Fruit fly (Drosophila melanogaster) whole organism, embryonic: ENCODE data around the gene CG5068.
A peak's percentile ranks its signal among the peaks of the same experiment; 100 is the strongest.

Experiments
- CG14441 ChIP-seq: fragments of 200-800 bp; sonication (Bioruptor generic); IDR thresholded peaks from 2 replicates; pipeline ENCODE4 v1.3.6; 2022; ENCODE audit warnings: missing biosample characterization, missing genetic modification characterization
- CG1603 ChIP-seq: fragments of 200-800 bp; sonication (Bioruptor generic); optimal IDR thresholded peaks from 2 replicates; lab custom pipeline; 2019; ENCODE audit warnings: missing biosample characterization, mild to moderate bottlenecking, missing genetic modification characterization, moderate library complexity
- CG17186 ChIP-seq: fragments of 200-800 bp; sonication (Bioruptor generic); optimal IDR thresholded peaks from 3 replicates; lab custom pipeline; 2017; ENCODE audit warnings: missing biosample characterization, missing genetic modification reagents, missing genetic modification characterization
- CG17802 ChIP-seq: fragments of 200-800 bp; sonication (Bioruptor generic); optimal IDR thresholded peaks from 2 replicates; lab custom pipeline; 2018; ENCODE audit warnings: missing biosample characterization, mild to moderate bottlenecking, missing genetic modification characterization, moderate library complexity
- CG2678 ChIP-seq: fragments of 200-800 bp; sonication (Bioruptor generic); optimal IDR thresholded peaks from 3 replicates; lab custom pipeline; 2019; ENCODE audit warnings: missing biosample characterization, mild to moderate bottlenecking, missing genetic modification characterization, moderate library complexity
- CG2875 ChIP-seq: fragments of 200-800 bp; sonication (Bioruptor generic); optimal IDR thresholded peaks from 2 replicates; lab custom pipeline; 2017; ENCODE audit warnings: missing biosample characterization, mild to moderate bottlenecking, missing genetic modification characterization, missing genetic modification reagents
- CG33213 ChIP-seq: fragments of 200-800 bp; sonication (Bioruptor generic); optimal IDR thresholded peaks from 3 replicates; lab custom pipeline; 2016; ENCODE audit warnings: missing biosample characterization, missing genetic modification characterization
- CG34224 ChIP-seq: fragments of 200-800 bp; sonication (Bioruptor generic); IDR thresholded peaks from 3 replicates; pipeline ENCODE4 v1.3.6; 2022; ENCODE audit warnings: missing biosample characterization, missing genetic modification characterization; ENCODE audit not compliant: partially characterized antibody
- CG4730 ChIP-seq: fragments of 200-800 bp; sonication (Bioruptor generic); IDR thresholded peaks from 2 replicates; pipeline ENCODE4 v1.3.6; 2022; ENCODE audit warnings: missing biosample characterization, missing genetic modification characterization
- CG4854 ChIP-seq: fragments of 200-800 bp; sonication (Bioruptor generic); optimal IDR thresholded peaks from 2 replicates; lab custom pipeline; 2016; ENCODE audit warnings: missing biosample characterization, missing genetic modification characterization, inconsistent platforms
- CG6175 ChIP-seq: fragments of 200-800 bp; sonication (Bioruptor generic); IDR thresholded peaks from 3 replicates; pipeline ENCODE4 v1.3.6; 2022; ENCODE audit warnings: missing biosample characterization, missing genetic modification characterization
- CG6254 ChIP-seq: fragments of 200-800 bp; sonication (Bioruptor generic); optimal IDR thresholded peaks from 3 replicates; lab custom pipeline; 2017; ENCODE audit warnings: mild to moderate bottlenecking, missing biosample characterization, missing genetic modification reagents, missing genetic modification characterization
- CG6791 ChIP-seq: fragments of 200-800 bp; sonication (Bioruptor generic); IDR thresholded peaks from 3 replicates; pipeline ENCODE4 v1.3.6; 2022; ENCODE audit warnings: missing biosample characterization, missing genetic modification characterization; ENCODE audit not compliant: partially characterized antibody
- CG8388 ChIP-seq: fragments of 200-800 bp; sonication (Bioruptor generic); optimal IDR thresholded peaks from 2 replicates; lab custom pipeline; 2019; ENCODE audit warnings: missing biosample characterization, mild to moderate bottlenecking, missing genetic modification characterization, moderate library complexity
- CG8765 ChIP-seq: fragments of 200-800 bp; sonication (Bioruptor generic); IDR thresholded peaks from 2 replicates; pipeline ENCODE4 v1.3.6; 2022; ENCODE audit warnings: missing biosample characterization, missing genetic modification characterization
- CG8944 ChIP-seq: fragments of 200-800 bp; sonication (Bioruptor generic); optimal IDR thresholded peaks from 3 replicates; lab custom pipeline; 2016; ENCODE audit warnings: missing biosample characterization, missing genetic modification characterization
- D19A ChIP-seq: fragments of 200-800 bp; optimal IDR thresholded peaks from 3 replicates; lab custom pipeline; 2019; ENCODE audit warnings: missing biosample characterization, mild to moderate bottlenecking, missing genetic modification characterization, moderate library complexity
- Dip2 ChIP-seq: fragments of 200-800 bp; sonication (Bioruptor generic); IDR thresholded peaks from 2 replicates; pipeline ENCODE4 v1.3.6; 2022; ENCODE audit warnings: missing biosample characterization, missing genetic modification characterization
- Fer3 ChIP-seq: fragments of 200-800 bp; sonication (Bioruptor generic); optimal IDR thresholded peaks from 2 replicates; lab custom pipeline; 2018; ENCODE audit warnings: missing biosample characterization, mild to moderate bottlenecking, missing genetic modification characterization, moderate library complexity
- HLH4C ChIP-seq: fragments of 200-800 bp; sonication (Bioruptor generic); IDR thresholded peaks from 3 replicates; pipeline ENCODE4 v1.3.6; 2022; ENCODE audit warnings: missing biosample characterization, missing genetic modification characterization; ENCODE audit not compliant: partially characterized antibody
- HmgZ ChIP-seq: fragments of 200-800 bp; sonication (Bioruptor generic); optimal IDR thresholded peaks from 2 replicates; lab custom pipeline; 2018; ENCODE audit warnings: missing biosample characterization, mild to moderate bottlenecking, missing genetic modification characterization
- Lim3 ChIP-seq: fragments of 200-800 bp; sonication (Bioruptor generic); IDR thresholded peaks from 2 replicates; pipeline ENCODE4 v1.3.6; 2022; ENCODE audit warnings: missing biosample characterization, missing genetic modification characterization
- Med ChIP-seq: fragments of 200-800 bp; sonication (Bioruptor generic); peaks from one replicate; lab custom pipeline; 2016; ENCODE audit warnings: missing biosample characterization, missing genetic modification characterization, mild to moderate bottlenecking, inconsistent platforms, moderate library complexity
- Mrtf ChIP-seq: fragments of 200-800 bp; sonication (Bioruptor generic); IDR thresholded peaks from 3 replicates; pipeline ENCODE4 v1.3.6; 2022; ENCODE audit warnings: missing biosample characterization, missing genetic modification characterization
- Oli ChIP-seq: fragments of 200-800 bp; sonication (Bioruptor generic); optimal IDR thresholded peaks from 2 replicates; lab custom pipeline; 2018; ENCODE audit warnings: missing biosample characterization, mild to moderate bottlenecking, missing genetic modification characterization, moderate library complexity
- Rfx ChIP-seq: fragments of 200-800 bp; sonication (Bioruptor generic); IDR thresholded peaks from 2 replicates; pipeline ENCODE4 v1.3.6; 2022; ENCODE audit warnings: missing biosample characterization, missing genetic modification characterization
- Rx ChIP-seq: fragments of 200-800 bp; sonication (Bioruptor generic); IDR thresholded peaks from 2 replicates; pipeline ENCODE4 v1.3.6; 2022; ENCODE audit warnings: missing biosample characterization, missing genetic modification characterization
- Tbp ChIP-seq: fragments of >200 bp; optimal IDR thresholded peaks from 2 replicates; lab custom pipeline; 2018; ENCODE audit warnings: missing biosample characterization, missing genetic modification characterization
- abd-A ChIP-seq: fragments of 200-800 bp; sonication (Bioruptor generic); optimal IDR thresholded peaks from 3 replicates; lab custom pipeline; 2019; ENCODE audit warnings: missing biosample characterization, mild to moderate bottlenecking, missing genetic modification characterization, moderate library complexity
- cas ChIP-seq: fragments of 200-800 bp; sonication (Bioruptor generic); IDR thresholded peaks from 2 replicates; pipeline ENCODE4 v1.3.6; 2022; ENCODE audit warnings: missing biosample characterization, missing genetic modification characterization
- crp ChIP-seq, 2 experiments: fragments of 200-800 bp; sonication (Bioruptor generic); optimal IDR thresholded peaks; 2 replicates in 1 of 2; 3 replicates in 1 of 2; lab custom pipeline; 2017; ENCODE audit warnings: missing biosample characterization in 2 of 2, missing genetic modification characterization in 2 of 2, mild to moderate bottlenecking in 1 of 2, moderate library complexity in 1 of 2
- dpn ChIP-seq, 2 experiments: fragments of 200-800 bp; sonication (Bioruptor generic); optimal IDR thresholded peaks; 3 replicates each; lab custom pipeline; 2016; ENCODE audit warnings: missing biosample characterization in 2 of 2, missing genetic modification characterization in 2 of 2
- dysf ChIP-seq: fragments of 200-800 bp; sonication (Bioruptor generic); IDR thresholded peaks from 3 replicates; pipeline ENCODE4 v1.3.6; 2022; ENCODE audit warnings: missing biosample characterization, missing genetic modification characterization
- eve ChIP-seq, 2 experiments: fragments of >200 bp; optimal IDR thresholded peaks; 2 replicates each; lab custom pipeline; 2017; ENCODE audit warnings: missing biosample characterization in 2 of 2, missing genetic modification characterization in 2 of 2
- fd3F ChIP-seq: fragments of 200-800 bp; sonication (Bioruptor generic); optimal IDR thresholded peaks from 2 replicates; lab custom pipeline; 2018; ENCODE audit warnings: missing biosample characterization, mild to moderate bottlenecking, missing genetic modification characterization, moderate library complexity
- h ChIP-seq: fragments of >200 bp; optimal IDR thresholded peaks from 2 replicates; lab custom pipeline; 2017
- ham ChIP-seq: fragments of 200-800 bp; sonication (Bioruptor generic); IDR thresholded peaks from 2 replicates; pipeline ENCODE4 v1.3.6; 2022; ENCODE audit warnings: missing biosample characterization, missing genetic modification characterization
- hkb ChIP-seq, 2 experiments: fragments of 200-800 bp in 1 of 2; fragments of >200 bp in 1 of 2; sonication (Bioruptor generic) in 1 of 2; IDR thresholded peaks in 1 of 2; optimal IDR thresholded peaks in 1 of 2; 2 replicates each; pipeline versions ENCODE4 v1.3.6 to Lab custom; 2017 to 2022; ENCODE audit warnings: missing biosample characterization in 1 of 2, missing genetic modification characterization in 1 of 2
- klu ChIP-seq: fragments of 200-800 bp; sonication (Bioruptor generic); IDR thresholded peaks from 2 replicates; pipeline ENCODE4 v1.3.6; 2022; ENCODE audit warnings: missing biosample characterization, missing genetic modification characterization
- mam ChIP-seq: fragments of 200-800 bp; sonication (Bioruptor generic); optimal IDR thresholded peaks from 3 replicates; lab custom pipeline; 2016; ENCODE audit warnings: missing biosample characterization, missing genetic modification characterization
- odd ChIP-seq: fragments of 200-800 bp; sonication (Bioruptor generic); optimal IDR thresholded peaks from 2 replicates; lab custom pipeline; 2017; ENCODE audit warnings: missing biosample characterization, mild to moderate bottlenecking, missing genetic modification characterization
- pho ChIP-seq: fragments of 200-800 bp; sonication (Bioruptor generic); optimal IDR thresholded peaks from 2 replicates; lab custom pipeline; 2016; ENCODE audit warnings: missing biosample characterization, missing genetic modification characterization
- sisA ChIP-seq: fragments of 200-800 bp; sonication (Bioruptor generic); IDR thresholded peaks from 2 replicates; pipeline ENCODE4 v1.3.6; 2022; ENCODE audit warnings: missing biosample characterization, missing genetic modification characterization
- slbo ChIP-seq: fragments of 200-800 bp; sonication (Bioruptor generic); IDR thresholded peaks from 2 replicates; pipeline ENCODE4 v1.3.6; 2022; ENCODE audit warnings: missing biosample characterization, missing genetic modification characterization
- ssp ChIP-seq: fragments of 200-800 bp; sonication (Bioruptor generic); IDR thresholded peaks from 2 replicates; pipeline ENCODE4 v1.3.6; 2022; ENCODE audit warnings: missing biosample characterization, missing genetic modification characterization
- stc ChIP-seq: fragments of 200-800 bp; sonication (Bioruptor generic); IDR thresholded peaks from 2 replicates; pipeline ENCODE4 v1.3.6; 2022; ENCODE audit warnings: missing biosample characterization, missing genetic modification characterization
- stwl ChIP-seq: fragments of 200-800 bp; sonication (Bioruptor generic); optimal IDR thresholded peaks from 3 replicates; lab custom pipeline; 2018; ENCODE audit warnings: missing biosample characterization, mild to moderate bottlenecking, missing genetic modification characterization, moderate library complexity
- tll ChIP-seq, 2 experiments: fragments of 200-800 bp in 1 of 2; fragments of >200 bp in 1 of 2; sonication (Bioruptor generic) in 1 of 2; optimal IDR thresholded peaks; 2 replicates each; lab custom pipeline; 2017 to 2019; ENCODE audit warnings: missing biosample characterization in 2 of 2, missing genetic modification characterization in 2 of 2, mild to moderate bottlenecking in 1 of 2, moderate library complexity in 1 of 2
- vnd ChIP-seq: fragments of 200-800 bp; sonication (Bioruptor generic); IDR thresholded peaks from 3 replicates; pipeline ENCODE4 v1.3.6; 2022; ENCODE audit warnings: missing biosample characterization, missing genetic modification characterization; ENCODE audit not compliant: partially characterized antibody
- zen ChIP-seq: fragments of 200-800 bp; sonication (Bioruptor generic); optimal IDR thresholded peaks from 3 replicates; lab custom pipeline; 2018; ENCODE audit warnings: missing biosample characterization, mild to moderate bottlenecking, missing genetic modification characterization, moderate library complexity

The CG5068 gene

DNA sequence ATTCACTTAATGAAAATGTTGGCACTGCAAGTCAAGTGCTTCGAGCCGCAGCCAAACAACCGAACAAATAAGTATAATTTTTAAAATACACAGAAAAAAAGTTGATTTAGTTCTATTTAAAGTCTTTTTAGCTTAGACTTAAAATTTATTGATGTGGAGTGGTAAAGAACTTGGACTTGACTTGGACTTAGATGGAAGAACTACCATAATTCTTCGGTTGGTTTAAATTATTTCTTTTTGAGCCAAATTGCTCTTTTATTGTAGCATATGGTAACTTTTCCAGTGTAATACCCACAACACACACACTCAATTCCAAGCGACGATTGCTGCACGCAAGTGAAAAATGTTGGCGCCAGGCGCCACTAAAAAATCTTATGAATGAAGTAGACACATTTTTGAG, 41.5 kb downstream of the CG5068 start (continued):
- no peak for TF ChIP-seq hkb (optimal IDR thresholded peaks at IDR 0.05; lab: Kevin White, UChicago)
- TF ChIP-seq hkb (GFP tag; IDR thresholded peaks at IDR 0.05; lab: Robert Waterston, UW) = peak; percentile 50; the same call in 1 of the 2 replicates
- peak; percentile 83 for TF ChIP-seq Med (GFP tag; lab: Kevin White, UChicago)
- peak; percentile 30; the same call in 1 of the 2 replicates for TF ChIP-seq ssp (GFP tag; lab: Robert Waterston, UW)
- no peak for TF ChIP-seq CG17186
- no peak for TF ChIP-seq abd-A
- TF ChIP-seq CG1603 (tag; lab: Kevin White, UChicago) = peak; percentile 57
- peak; percentile 49 for TF ChIP-seq D19A (tag; lab: Kevin White, UChicago)
- TF ChIP-seq CG17802 = no peak
- no peak for TF ChIP-seq Dip2 (GFP tag; lab: Robert Waterston, UW)
- no peak for TF ChIP-seq vnd (GFP tag; lab: Robert Waterston, UW)
- TF ChIP-seq Oli (tag; lab: Kevin White, UChicago) = peak; percentile 66
- no peak for TF ChIP-seq mam (GFP tag; lab: Kevin White, UChicago)
- TF ChIP-seq CG6791 (GFP tag; lab: Robert Waterston, UW) = no peak
- TF ChIP-seq Tbp (GFP tag; lab: Kevin White, UChicago) = no peak
- TF ChIP-seq h (lab: Kevin White, UChicago) = no peak
- no peak; the same call in 1 of the 2 replicates for TF ChIP-seq CG8765 (GFP tag; lab: Robert Waterston, UW)
- no peak for TF ChIP-seq tll (GFP tag; optimal IDR thresholded peaks at IDR 0.05; lab: Kevin White, UChicago)
- TF ChIP-seq CG4730 (GFP tag; lab: Robert Waterston, UW) = no peak
- peak; percentile 33 to 48 for TF ChIP-seq dpn (GFP tag; optimal IDR thresholded peaks at IDR 0.05; lab: Kevin White, UChicago)
- TF ChIP-seq Rx (GFP tag; lab: Robert Waterston, UW) = peak; percentile 21; the same call in 1 of the 2 replicates
- TF ChIP-seq HLH4C = no peak
- TF ChIP-seq HmgZ (tag; lab: Kevin White, UChicago) = no peak
- no peak for TF ChIP-seq CG6254
- TF ChIP-seq klu (GFP tag; lab: Robert Waterston, UW) = no peak
- TF ChIP-seq zen (tag; lab: Kevin White, UChicago) = peak; percentile 61
- no peak for TF ChIP-seq crp (GFP tag; optimal IDR thresholded peaks at IDR 0.05; lab: Kevin White, UChicago)
- TF ChIP-seq CG14441 (GFP tag; lab: Robert Waterston, UW) = no peak
- no peak for TF ChIP-seq ham
- TF ChIP-seq fd3F = no peak
- no peak for TF ChIP-seq stwl (tag; lab: Kevin White, UChicago)
- no peak for TF ChIP-seq slbo
- TF ChIP-seq odd (GFP tag; lab: Kevin White, UChicago) = no peak
- peak; percentile 41; the same call in 1 of the 2 replicates for TF ChIP-seq sisA (GFP tag; lab: Robert Waterston, UW)
- no peak for TF ChIP-seq Mrtf (GFP tag; lab: Robert Waterston, UW)
- peak in 1 of 2 experiments; percentile 57 for TF ChIP-seq eve (GFP tag; optimal IDR thresholded peaks at IDR 0.05; lab: Kevin White, UChicago)
- peak; percentile 20; the same call in 1 of the 2 replicates for TF ChIP-seq stc (GFP tag; lab: Robert Waterston, UW)
- TF ChIP-seq CG2678 (tag; lab: Kevin White, UChicago) = peak; percentile 41
- TF ChIP-seq CG33213 (GFP tag; lab: Kevin White, UChicago) = no peak
- no peak for TF ChIP-seq cas (GFP tag; lab: Robert Waterston, UW)
- no peak for TF ChIP-seq Fer3
- TF ChIP-seq CG8388 (GFP tag; lab: Kevin White, UChicago) = peak; percentile 42
- no peak for TF ChIP-seq CG34224
- no peak for TF ChIP-seq CG6175
- TF ChIP-seq Lim3 (GFP tag; lab: Robert Waterston, UW) = no peak
- 0 out of 3 replicates have a peak, but pooled peaks have one; percentile 10 for TF ChIP-seq dysf
- peak; percentile 27 for TF ChIP-seq CG8944 (GFP tag; lab: Kevin White, UChicago)
- TF ChIP-seq CG4854 (GFP tag; lab: Kevin White, UChicago) = no peak
- TF ChIP-seq pho (GFP tag; lab: Kevin White, UChicago) = no peak
- TF ChIP-seq CG2875 (GFP tag; lab: Kevin White, UChicago) = peak; percentile 6
- TF ChIP-seq Rfx = no peak
